Fruit fly (Drosophila melanogaster) S2 (cell line): Measurements from ENCODE around the gene COX8.

Experiments
- CG8478 ChIP-seq: fragments of >200 bp; optimal IDR thresholded peaks from 2 replicates; lab custom pipeline; 2018
- CTCF ChIP-seq, 2 experiments: fragments of >200 bp; optimal IDR thresholded peaks; 2 replicates each; lab custom pipeline; 2018

dm6 chr3L:21490486-21490885 is 48.8 kb downstream of the COX8 start, which contains the start of gene Neu2:
- no peak for TF ChIP-seq CG8478 (lab: Kevin White, UChicago)
- TF ChIP-seq CTCF (optimal IDR thresholded peaks at IDR 0.05; lab: Kevin White, UChicago) = no peak
